Fruit fly (Drosophila melanogaster) whole organism, embryonic: ENCODE results near the gene CG7601.

Experiments
- Awh ChIP-seq: fragments of 200-800 bp; sonication (Bioruptor generic); IDR thresholded peaks from 2 replicates; pipeline ENCODE4, ENCODE4 v1.3.6; 2022; ENCODE audit warnings: missing biosample characterization, missing genetic modification characterization
- Bgb ChIP-seq: fragments of 200-800 bp; sonication (Bioruptor generic); IDR thresholded peaks from 2 replicates; pipeline ENCODE4 v1.3.6; 2022; ENCODE audit warnings: missing biosample characterization, missing genetic modification characterization; ENCODE audit not compliant: partially characterized antibody
- CG11398 ChIP-seq: fragments of 200-800 bp; sonication (Bioruptor generic); optimal IDR thresholded peaks from 2 replicates; lab custom pipeline; 2016; ENCODE audit warnings: missing biosample characterization, missing genetic modification characterization
- CG14667 ChIP-seq: fragments of 200-800 bp; sonication (Bioruptor generic); IDR thresholded peaks from 2 replicates; pipeline ENCODE4 v1.3.6; 2022; ENCODE audit warnings: missing biosample characterization, missing genetic modification characterization
- CG15479 ChIP-seq: fragments of 200-800 bp; sonication (Bioruptor generic); optimal IDR thresholded peaks from 3 replicates; lab custom pipeline; 2019; ENCODE audit warnings: missing biosample characterization, mild to moderate bottlenecking, missing genetic modification characterization, moderate library complexity
- CG15601 ChIP-seq: fragments of 200-800 bp; sonication (Bioruptor generic); optimal IDR thresholded peaks from 3 replicates; lab custom pipeline; 2019; ENCODE audit warnings: missing biosample characterization, mild to moderate bottlenecking, missing genetic modification characterization, moderate library complexity
- CG17328 ChIP-seq: fragments of 200-800 bp; sonication (Bioruptor generic); IDR thresholded peaks from 2 replicates; pipeline ENCODE4 v1.3.6; 2022; ENCODE audit warnings: missing biosample characterization, missing genetic modification characterization
- CG1832 ChIP-seq: fragments of 200-800 bp; sonication (Bioruptor generic); optimal IDR thresholded peaks from 2 replicates; lab custom pipeline; 2017; ENCODE audit warnings: missing biosample characterization, mild to moderate bottlenecking, missing genetic modification characterization, inconsistent platforms
- CG30020 ChIP-seq: fragments of 200-800 bp; optimal IDR thresholded peaks from 2 replicates; lab custom pipeline; 2019; ENCODE audit warnings: missing biosample characterization, mild to moderate bottlenecking, missing genetic modification characterization, moderate library complexity
- CG3065 ChIP-seq: fragments of 200-800 bp; sonication (Bioruptor generic); optimal IDR thresholded peaks from 2 replicates; lab custom pipeline; 2016; ENCODE audit warnings: missing biosample characterization, missing genetic modification characterization
- CG31388 ChIP-seq: fragments of 200-800 bp; sonication (Bioruptor generic); optimal IDR thresholded peaks from 2 replicates; lab custom pipeline; 2016; ENCODE audit warnings: missing biosample characterization, missing genetic modification characterization
- CG3281 ChIP-seq: fragments of 200-800 bp; sonication (Bioruptor generic); optimal IDR thresholded peaks from 3 replicates; lab custom pipeline; 2017; ENCODE audit warnings: missing biosample characterization, mild to moderate bottlenecking, missing genetic modification characterization
- CG4707 ChIP-seq: fragments of 200-800 bp; sonication (Bioruptor generic); optimal IDR thresholded peaks from 2 replicates; lab custom pipeline; 2018; ENCODE audit warnings: missing biosample characterization, mild to moderate bottlenecking, missing genetic modification characterization, moderate library complexity
- CG6272 ChIP-seq: fragments of 200-800 bp; sonication (Bioruptor generic); IDR thresholded peaks from 2 replicates; pipeline ENCODE4 v1.3.6; 2022; ENCODE audit warnings: missing biosample characterization, missing genetic modification characterization
- CG7271 ChIP-seq: fragments of 200-800 bp; sonication (Bioruptor generic); optimal IDR thresholded peaks from 2 replicates; lab custom pipeline; 2018; ENCODE audit warnings: missing biosample characterization, mild to moderate bottlenecking, missing genetic modification characterization, moderate library complexity
- CG8290 ChIP-seq, 3 experiments: fragments of 200-800 bp; sonication (Bioruptor generic); optimal IDR thresholded peaks; 2 replicates each; lab custom pipeline; 2016 to 2019; ENCODE audit warnings: missing biosample characterization in 3 of 3, missing genetic modification characterization in 3 of 3, mild to moderate bottlenecking in 2 of 3, moderate library complexity in 1 of 3
- CG9817 ChIP-seq: fragments of 200-800 bp; sonication (Bioruptor generic); optimal IDR thresholded peaks from 2 replicates; lab custom pipeline; 2018; ENCODE audit warnings: missing biosample characterization, mild to moderate bottlenecking, missing genetic modification characterization, moderate library complexity
- CG9932 ChIP-seq: fragments of 200-800 bp; sonication (Bioruptor generic); IDR thresholded peaks from 2 replicates; pipeline ENCODE4 v1.3.6; 2022; ENCODE audit warnings: missing biosample characterization, missing genetic modification characterization
- CkIIα-i1 ChIP-seq: fragments of 200-800 bp; sonication (Bioruptor generic); IDR thresholded peaks from 2 replicates; pipeline ENCODE4 v1.3.6; 2022; ENCODE audit warnings: missing biosample characterization, missing genetic modification characterization
- Dek ChIP-seq: fragments of 200-800 bp; sonication (Bioruptor generic); optimal IDR thresholded peaks from 3 replicates; lab custom pipeline; 2019; ENCODE audit warnings: missing biosample characterization, mild to moderate bottlenecking, missing genetic modification characterization, moderate library complexity
- Fer2 ChIP-seq: fragments of 200-800 bp; sonication (Bioruptor generic); optimal IDR thresholded peaks from 2 replicates; lab custom pipeline; 2018; ENCODE audit warnings: missing biosample characterization, mild to moderate bottlenecking, missing genetic modification characterization, moderate library complexity
- Fer3 ChIP-seq: fragments of 200-800 bp; sonication (Bioruptor generic); optimal IDR thresholded peaks from 2 replicates; lab custom pipeline; 2018; ENCODE audit warnings: missing biosample characterization, mild to moderate bottlenecking, missing genetic modification characterization, moderate library complexity
- Gug ChIP-seq: fragments of 200-800 bp; sonication (Bioruptor generic); IDR thresholded peaks from 4 replicates; pipeline ENCODE4 v1.3.6; 2022; ENCODE audit warnings: missing biosample characterization, missing genetic modification characterization
- Meics ChIP-seq: fragments of 200-800 bp; sonication (Bioruptor generic); optimal IDR thresholded peaks from 2 replicates; lab custom pipeline; 2017; ENCODE audit warnings: missing biosample characterization, mild to moderate bottlenecking, missing genetic modification characterization
- NC2α ChIP-seq: fragments of 200-800 bp; sonication (Bioruptor generic); optimal IDR thresholded peaks from 2 replicates; lab custom pipeline; 2016; ENCODE audit warnings: missing biosample characterization, missing genetic modification characterization
- NfI ChIP-seq: fragments of 200-800 bp; sonication (Bioruptor generic); optimal IDR thresholded peaks from 3 replicates; lab custom pipeline; 2018; ENCODE audit warnings: missing biosample characterization, mild to moderate bottlenecking, missing genetic modification characterization, moderate library complexity
- Optix ChIP-seq: fragments of 200-800 bp; sonication (Bioruptor generic); IDR thresholded peaks from 3 replicates; pipeline ENCODE4 v1.3.6; 2022; ENCODE audit warnings: missing biosample characterization, missing genetic modification characterization
- Ptx1 ChIP-seq: fragments of 200-800 bp; sonication (Bioruptor generic); IDR thresholded peaks from 2 replicates; pipeline ENCODE4 v1.3.6; 2022; ENCODE audit warnings: missing biosample characterization, missing genetic modification characterization
- Sry-β ChIP-seq: fragments of 200-800 bp; sonication (Bioruptor generic); optimal IDR thresholded peaks from 2 replicates; lab custom pipeline; 2018; ENCODE audit warnings: missing biosample characterization, mild to moderate bottlenecking, missing genetic modification characterization, moderate library complexity
- Stat92E ChIP-seq, 3 experiments: fragments of >200 bp in 2 of 3; fragments of 200-800 bp in 1 of 3; sonication (Bioruptor generic) in 1 of 3; optimal IDR thresholded peaks; 2 replicates each; lab custom pipeline; 2017 to 2019; ENCODE audit warnings: missing biosample characterization in 3 of 3, missing genetic modification characterization in 3 of 3, mild to moderate bottlenecking in 1 of 3, moderate library complexity in 1 of 3
- bab2 ChIP-seq: fragments of 200-800 bp; sonication (Bioruptor generic); optimal IDR thresholded peaks from 2 replicates; lab custom pipeline; 2016; ENCODE audit warnings: missing biosample characterization, missing genetic modification characterization
- btn ChIP-seq: fragments of 200-800 bp; sonication (Bioruptor generic); optimal IDR thresholded peaks from 2 replicates; lab custom pipeline; 2016; ENCODE audit warnings: missing biosample characterization, missing genetic modification characterization
- dati ChIP-seq: fragments of 200-800 bp; sonication (Bioruptor generic); IDR thresholded peaks from 2 replicates; pipeline ENCODE4 v1.3.6; 2022; ENCODE audit warnings: missing biosample characterization, missing genetic modification characterization
- dpn ChIP-seq, 2 experiments: fragments of 200-800 bp; sonication (Bioruptor generic); optimal IDR thresholded peaks; 3 replicates each; lab custom pipeline; 2016; ENCODE audit warnings: missing biosample characterization in 2 of 2, missing genetic modification characterization in 2 of 2
- esg ChIP-seq: fragments of 200-800 bp; sonication (Bioruptor generic); conservative IDR thresholded peaks from 2 replicates; pipeline ENCODE4 v1.3.6; 2022; ENCODE audit warnings: missing biosample characterization, missing genetic modification characterization
- eve ChIP-seq, 2 experiments: fragments of >200 bp; optimal IDR thresholded peaks; 2 replicates each; lab custom pipeline; 2017; ENCODE audit warnings: missing biosample characterization in 2 of 2, missing genetic modification characterization in 2 of 2
- fd64A ChIP-seq: fragments of 200-800 bp; sonication (Bioruptor generic); optimal IDR thresholded peaks from 3 replicates; lab custom pipeline; 2018; ENCODE audit warnings: missing biosample characterization, mild to moderate bottlenecking, missing genetic modification characterization
- gcm ChIP-seq: fragments of 200-800 bp; sonication (Bioruptor generic); optimal IDR thresholded peaks from 2 replicates; lab custom pipeline; 2019; ENCODE audit warnings: missing biosample characterization, mild to moderate bottlenecking, missing genetic modification characterization, moderate library complexity
- insv ChIP-seq, 2 experiments: fragments of 200-800 bp; sonication (Bioruptor generic); optimal IDR thresholded peaks; 3 replicates each; lab custom pipeline; 2016 to 2018; ENCODE audit warnings: missing biosample characterization in 2 of 2, missing genetic modification characterization in 2 of 2
- kah ChIP-seq: fragments of 200-800 bp; sonication (Bioruptor generic); optimal IDR thresholded peaks from 2 replicates; lab custom pipeline; 2018; ENCODE audit warnings: missing biosample characterization, mild to moderate bottlenecking, missing genetic modification characterization
- lov ChIP-seq, 2 experiments: fragments of 200-800 bp in 1 of 2; fragments of >200 bp in 1 of 2; sonication (Bioruptor generic) in 1 of 2; IDR thresholded peaks in 1 of 2; optimal IDR thresholded peaks in 1 of 2; 2 replicates in 1 of 2; 3 replicates in 1 of 2; pipeline versions ENCODE4 v1.3.6 to Lab custom; 2017 to 2022; ENCODE audit warnings: missing biosample characterization in 1 of 2, missing genetic modification characterization in 1 of 2
- maf-S ChIP-seq: fragments of 200-800 bp; sonication (Bioruptor generic); optimal IDR thresholded peaks from 2 replicates; lab custom pipeline; 2016; ENCODE audit warnings: missing biosample characterization, missing genetic modification characterization
- mld ChIP-seq: fragments of 200-800 bp; sonication (Bioruptor generic); IDR thresholded peaks from 3 replicates; pipeline ENCODE4 v1.3.6; 2022; ENCODE audit warnings: missing biosample characterization, missing genetic modification characterization; ENCODE audit not compliant: partially characterized antibody
- otp ChIP-seq: fragments of 200-800 bp; sonication (Bioruptor generic); IDR thresholded peaks from 3 replicates; pipeline ENCODE4, ENCODE4 v1.3.6; 2022; ENCODE audit warnings: missing biosample characterization, missing genetic modification characterization
- prd ChIP-seq, 3 experiments: fragments of >200 bp in 2 of 3; fragments of 200-800 bp in 1 of 3; sonication (Bioruptor generic) in 1 of 3; optimal IDR thresholded peaks in 2 of 3; IDR thresholded peaks in 1 of 3; 2 replicates in 2 of 3; 3 replicates in 1 of 3; pipeline versions ENCODE4 v1.3.6 to Lab custom; 2017 to 2022; ENCODE audit warnings: missing biosample characterization in 1 of 3, missing genetic modification characterization in 1 of 3
- psq ChIP-seq: fragments of 200-800 bp; sonication (Bioruptor generic); optimal IDR thresholded peaks from 2 replicates; lab custom pipeline; 2017; ENCODE audit warnings: missing biosample characterization, missing genetic modification characterization
- sens ChIP-seq: fragments of 200-800 bp; sonication (Bioruptor generic); peaks from one replicate; lab custom pipeline; 2016; ENCODE audit warnings: missing biosample characterization, missing genetic modification characterization
- sens-2 ChIP-seq: fragments of 200-800 bp; sonication (Bioruptor generic); IDR thresholded peaks from 2 replicates; pipeline ENCODE4 v1.3.6; 2022; ENCODE audit warnings: missing biosample characterization, missing genetic modification characterization

Gene CG7601

dm6 chr3R:29748591-29749303 lies 12.2 kb upstream of the CG7601 start, which contains the start of the genes ATPsyngamma and yata (continued):
- TF ChIP-seq Ptx1 (GFP tag; lab: Robert Waterston, UW) = peak; percentile 47
- TF ChIP-seq insv (GFP tag; optimal IDR thresholded peaks at IDR 0.05; lab: Kevin White, UChicago) = peak in 1 of 2 experiments; percentile 30
- TF ChIP-seq maf-S (GFP tag; lab: Kevin White, UChicago) = no peak
- TF ChIP-seq mld = 0 out of 3 replicates have a peak, but pooled peaks have one; percentile 36
- no peak for TF ChIP-seq dati (GFP tag; lab: Robert Waterston, UW)
- no peak for TF ChIP-seq CkIIα-i1 (GFP tag; lab: Robert Waterston, UW)
- no peak for TF ChIP-seq prd (optimal IDR thresholded peaks at IDR 0.05; lab: Kevin White, UChicago)
- TF ChIP-seq prd (GFP tag; IDR thresholded peaks at IDR 0.05; lab: Robert Waterston, UW) = peak; percentile 50; the same call in 2 of the 3 replicates
- peak; percentile 45; the same call in 1 of the 4 replicates for TF ChIP-seq Gug (GFP tag; lab: Robert Waterston, UW)
- no peak for TF ChIP-seq NC2α (GFP tag; lab: Kevin White, UChicago)
- TF ChIP-seq psq (GFP tag; lab: Kevin White, UChicago) = no peak
- TF ChIP-seq sens (GFP tag; lab: Kevin White, UChicago) = peak; percentile 74
- no peak for TF ChIP-seq esg (GFP tag; lab: Robert Waterston, UW)
- no peak for TF ChIP-seq sens-2 (GFP tag; lab: Robert Waterston, UW)
- no peak for TF ChIP-seq bab2 (GFP tag; lab: Kevin White, UChicago)
- TF ChIP-seq eve (GFP tag; optimal IDR thresholded peaks at IDR 0.05; lab: Kevin White, UChicago) = no peak
- TF ChIP-seq dpn (GFP tag; optimal IDR thresholded peaks at IDR 0.05; lab: Kevin White, UChicago) = peak in 1 of 2 experiments; percentile 35
- TF ChIP-seq gcm (GFP tag; lab: Kevin White, UChicago) = no peak
- TF ChIP-seq Optix (GFP tag; lab: Robert Waterston, UW) = no peak
- TF ChIP-seq CG1832 = no peak
- TF ChIP-seq CG4707 (GFP tag; lab: Kevin White, UChicago) = no peak
- TF ChIP-seq CG14667 = no peak
- peak; percentile 22 for TF ChIP-seq NfI (GFP tag; lab: Kevin White, UChicago)
- TF ChIP-seq CG17328 (GFP tag; lab: Robert Waterston, UW) = no peak
- TF ChIP-seq btn (GFP tag; lab: Kevin White, UChicago) = no peak
- TF ChIP-seq Dek = peak; percentile 41
- no peak for TF ChIP-seq CG3281 (GFP tag; lab: Kevin White, UChicago)
- TF ChIP-seq CG9932 (GFP tag; lab: Robert Waterston, UW) = peak; percentile 53; the same call in 1 of the 2 replicates
- TF ChIP-seq CG15479 = peak; percentile 11
- peak; percentile 41 for TF ChIP-seq Sry-β
- TF ChIP-seq otp (GFP tag; lab: Robert Waterston, UW) = no peak; the same call in 2 of the 3 replicates
- no peak for TF ChIP-seq lov (optimal IDR thresholded peaks at IDR 0.05; lab: Kevin White, UChicago)
- no peak for TF ChIP-seq lov (GFP tag; IDR thresholded peaks at IDR 0.05; lab: Robert Waterston, UW)
- peak; percentile 37 for TF ChIP-seq CG9817 (tag; lab: Kevin White, UChicago)
- TF ChIP-seq CG30020 (tag; lab: Kevin White, UChicago) = peak; percentile 42
- peak; percentile 9 for TF ChIP-seq Fer3 (tag; lab: Kevin White, UChicago)
- no peak for TF ChIP-seq CG3065 (GFP tag; lab: Kevin White, UChicago)
- TF ChIP-seq CG7271 (tag; lab: Kevin White, UChicago) = peak; percentile 18
- TF ChIP-seq CG8290 (GFP tag; optimal IDR thresholded peaks at IDR 0.05; lab: Kevin White, UChicago) = no peak
- TF ChIP-seq CG8290 (tag; optimal IDR thresholded peaks at IDR 0.05; lab: Kevin White, UChicago) = no peak
- TF ChIP-seq fd64A (GFP tag; lab: Kevin White, UChicago) = no peak
- TF ChIP-seq CG11398 (GFP tag; lab: Kevin White, UChicago) = no peak
- TF ChIP-seq Fer2 (tag; lab: Kevin White, UChicago) = no peak
- peak; percentile 65 for TF ChIP-seq Meics (GFP tag; lab: Kevin White, UChicago)
- no peak for TF ChIP-seq CG6272 (GFP tag; lab: Robert Waterston, UW)
- peak; percentile 4 for TF ChIP-seq CG31388 (GFP tag; lab: Kevin White, UChicago)
- no peak for TF ChIP-seq kah (GFP tag; lab: Kevin White, UChicago)
- TF ChIP-seq Awh = no peak
- TF ChIP-seq CG15601 (tag; lab: Kevin White, UChicago) = peak; percentile 57
- TF ChIP-seq Stat92E (GFP tag; optimal IDR thresholded peaks at IDR 0.05; lab: Kevin White, UChicago) = no peak
- peak; percentile 77 for TF ChIP-seq Bgb
